Fruit fly (Drosophila melanogaster): ENCODE measurements around the gene osp.

The osp gene

dm6 chr2L:14685637-14686232, 3.4 kb downstream of the osp start:
- peak; percentile 83 for TF ChIP-seq noc (tag; optimal IDR thresholded peaks at IDR 0.05)

dm6 chr2L:14684966-14685365, 4.2 kb downstream of the osp start:
- no peak for TF ChIP-seq noc (tag; optimal IDR thresholded peaks at IDR 0.05)

- TF ChIP-seq noc (tag; optimal IDR thresholded peaks at IDR 0.05): no peak
These were observed 5.5 kb downstream of the osp start for dm6 chr2L:14683596-14683995.

- no peak for TF ChIP-seq noc (tag; optimal IDR thresholded peaks at IDR 0.05)
These were observed 6.7 kb downstream of the osp start for dm6 chr2L:14682325-14682884.

- no peak for TF ChIP-seq noc (tag; optimal IDR thresholded peaks at IDR 0.05)
These were observed 8.7 kb downstream of the osp start for dm6 chr2L:14680371-14680899.

DNA sequence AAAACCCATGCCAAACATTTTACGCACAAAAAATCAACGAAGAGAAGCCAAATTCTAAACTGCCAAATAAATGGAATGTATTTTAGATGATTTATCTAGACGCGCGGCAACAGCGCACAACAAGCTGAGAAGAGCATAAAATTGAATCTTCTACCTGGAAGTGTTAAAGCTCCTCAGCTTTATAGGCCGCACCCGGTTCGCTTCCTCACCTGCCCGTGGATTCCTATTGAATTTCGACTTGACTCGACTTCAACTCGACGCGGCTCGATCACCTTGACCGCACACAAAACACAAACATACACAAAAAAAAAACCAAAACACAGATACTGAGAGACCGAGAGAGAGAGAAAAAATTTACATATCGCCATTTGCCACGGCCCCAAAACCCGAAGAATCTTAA, 9.5 kb downstream of the osp start:
- no peak for TF ChIP-seq noc (tag; optimal IDR thresholded peaks at IDR 0.05)

DNA sequence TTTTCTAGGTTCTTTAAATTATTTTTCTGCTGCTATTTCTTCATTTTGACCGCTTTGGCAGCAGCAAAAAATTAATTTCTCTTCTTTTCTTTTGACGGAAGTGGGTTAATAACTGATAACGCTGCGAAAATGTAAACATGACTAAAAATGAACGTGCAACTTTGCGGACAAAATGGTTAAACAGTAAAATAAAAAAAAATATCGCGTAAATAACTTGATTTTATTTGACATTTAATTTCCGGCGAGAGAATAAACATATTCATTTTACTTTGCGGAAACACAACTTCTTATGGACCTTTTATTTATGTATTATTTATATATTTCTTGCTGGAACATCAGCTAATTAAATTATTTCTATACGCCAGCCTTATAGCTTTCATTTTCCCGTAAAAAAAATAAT, 12.4 kb downstream of the osp start:
- no peak for TF ChIP-seq noc (tag; optimal IDR thresholded peaks at IDR 0.05)

DNA sequence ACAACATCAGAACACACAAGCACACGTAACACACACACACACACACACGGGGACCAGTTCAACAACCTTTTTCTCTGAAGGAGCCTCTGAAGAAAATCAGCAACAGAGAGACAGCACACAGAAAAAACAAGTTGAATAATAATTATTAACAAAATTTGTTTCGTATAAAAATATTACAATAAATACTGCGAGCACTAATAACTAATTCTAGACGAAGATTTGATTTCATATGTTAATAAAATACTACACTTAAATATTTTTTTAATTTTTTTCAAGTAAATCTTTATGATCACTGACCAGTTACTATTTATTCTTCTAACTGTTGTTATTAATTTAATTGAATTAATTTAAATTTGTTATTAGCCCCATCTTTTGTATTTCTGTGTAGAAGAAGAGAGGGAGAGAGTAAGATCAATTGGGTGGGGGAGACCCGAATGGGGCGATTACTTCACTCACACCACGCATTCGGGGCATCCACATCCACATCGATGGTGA, 14.5 kb downstream of the osp start:
- TF ChIP-seq noc (tag; optimal IDR thresholded peaks at IDR 0.05): no peak

- TF ChIP-seq noc (tag; optimal IDR thresholded peaks at IDR 0.05): peak; percentile 46
These were observed 15.5 kb downstream of the osp start for dm6 chr2L:14673601-14674006.

DNA sequence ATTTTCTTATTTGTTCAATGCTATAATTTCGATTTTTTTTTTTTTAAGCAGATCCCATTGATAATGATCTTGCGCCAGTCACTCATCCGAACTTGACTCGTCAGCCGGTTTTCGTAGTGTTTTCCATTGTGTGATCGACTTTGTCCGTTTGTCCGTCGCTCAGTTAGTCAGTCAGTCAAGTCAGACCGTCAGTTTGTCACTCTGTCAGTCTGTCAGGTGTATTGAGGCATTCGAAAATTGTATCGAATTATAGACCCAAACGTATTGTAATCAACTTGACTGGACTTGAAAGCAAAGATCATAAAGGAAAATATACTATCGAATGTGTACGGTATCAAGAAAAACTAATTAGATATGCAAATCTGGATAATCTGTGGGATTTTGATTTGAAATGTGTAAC, 20.2 kb downstream of the osp start:
- no peak for TF ChIP-seq noc (tag; optimal IDR thresholded peaks at IDR 0.05)

dm6 chr2L:14668212-14668799, 20.8 kb downstream of the osp start:
- no peak for TF ChIP-seq noc (tag; optimal IDR thresholded peaks at IDR 0.05)

- no peak for TF ChIP-seq noc (tag; optimal IDR thresholded peaks at IDR 0.05)
These were observed 24.1 kb downstream of the osp start for dm6 chr2L:14664952-14665607.

DNA sequence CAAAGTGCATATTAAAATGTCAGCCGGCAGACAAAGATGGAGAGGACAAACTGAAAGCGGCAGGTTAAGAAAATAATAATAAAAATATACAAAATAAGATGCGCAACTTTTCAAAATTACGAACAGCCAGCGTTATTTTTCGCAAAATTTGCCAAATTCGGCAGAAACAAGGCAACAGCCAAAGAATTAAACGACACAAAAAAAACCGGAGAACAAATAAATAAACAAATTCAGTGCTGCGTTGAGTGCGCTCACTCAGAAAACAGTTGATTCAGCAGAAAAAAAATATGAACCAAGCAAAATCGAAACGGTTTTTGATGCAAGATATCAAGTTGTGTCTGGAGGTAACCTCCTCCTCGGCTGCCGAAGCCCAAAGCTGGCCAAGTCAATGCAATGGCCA, 24.8 kb downstream of the osp start:
- no peak for TF ChIP-seq noc (tag; optimal IDR thresholded peaks at IDR 0.05)

DNA sequence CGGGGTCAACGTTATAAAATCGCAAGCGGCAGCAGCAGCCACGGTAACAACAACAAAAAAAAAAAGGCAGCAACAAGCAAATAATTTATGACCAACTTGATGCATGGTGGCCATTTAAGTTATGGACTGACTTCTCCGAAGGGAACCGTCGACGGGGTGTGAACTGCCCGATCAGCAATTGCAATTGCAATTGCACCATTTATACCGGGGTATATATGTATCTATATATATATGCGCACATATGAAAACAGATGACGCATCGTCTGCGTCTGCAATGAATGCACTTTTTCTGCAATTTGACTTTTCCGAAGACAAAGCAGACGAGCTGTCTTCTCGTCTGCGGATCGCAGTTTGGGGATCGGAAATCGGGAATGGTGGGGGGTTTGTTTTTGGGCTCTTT, 26.0 kb downstream of the osp start:
- TF ChIP-seq noc (tag; optimal IDR thresholded peaks at IDR 0.05): no peak

DNA sequence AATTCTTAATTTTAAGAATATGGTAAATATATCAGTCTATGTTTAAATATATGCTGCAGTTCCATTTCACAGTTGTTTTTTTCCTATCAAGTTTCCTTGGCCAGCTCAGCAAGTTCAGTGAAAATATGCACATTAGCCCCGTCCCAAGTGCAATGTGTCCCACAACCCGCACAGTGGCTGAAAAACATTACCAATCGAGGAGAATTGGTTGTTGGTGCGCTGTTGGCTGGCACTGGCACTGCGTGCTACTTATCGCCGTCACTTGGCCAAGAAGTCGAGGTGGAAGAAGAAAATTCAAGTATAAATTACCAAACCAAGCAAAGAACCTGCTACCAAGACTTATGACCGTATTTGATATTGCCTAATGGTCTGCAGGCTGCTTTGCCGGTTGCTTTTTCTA, 30.3 kb downstream of the osp start:
- TF ChIP-seq noc (tag; optimal IDR thresholded peaks at IDR 0.05): no peak

DNA sequence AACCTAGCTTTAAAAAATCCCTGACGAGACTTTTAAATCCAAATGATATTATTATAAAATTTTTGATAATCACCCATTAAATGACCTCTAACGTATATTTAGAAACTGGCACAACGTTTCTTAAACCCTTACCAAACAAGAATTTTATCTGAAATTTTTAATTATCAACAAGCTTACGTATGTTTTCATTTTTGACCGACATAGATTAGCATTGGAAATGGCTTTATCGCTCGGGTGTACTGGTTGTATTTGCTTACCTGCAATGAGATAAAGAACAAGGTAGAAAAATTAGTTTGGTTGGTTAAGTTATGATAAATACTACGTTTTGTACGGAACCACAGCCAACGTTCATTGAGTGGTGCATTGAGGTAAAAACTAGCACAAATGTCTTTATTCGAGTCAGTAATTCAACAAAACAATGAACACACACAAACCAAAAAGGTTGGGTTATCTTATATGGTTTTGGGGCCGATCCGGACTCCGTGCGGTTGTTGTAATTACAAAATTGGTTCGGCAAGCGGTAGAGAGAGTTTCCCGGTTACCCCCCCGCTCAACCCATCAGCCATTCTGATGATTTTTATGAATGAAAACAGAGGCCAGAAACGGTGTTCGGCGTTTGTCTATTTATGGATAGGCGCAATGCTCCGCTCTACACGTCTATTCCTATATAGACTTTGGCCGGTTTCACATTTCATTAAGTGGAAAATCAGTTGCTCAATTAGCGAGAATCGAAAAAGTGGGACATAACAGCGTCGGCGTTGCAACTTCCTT, 32.8 kb downstream of the osp start:
- no peak for TF ChIP-seq noc (tag; optimal IDR thresholded peaks at IDR 0.05)

Data from whole organism, larva.